Worm (Caenorhabditis elegans) whole organism, L4 larva: Measurements from ENCODE around the gene srlf-33.

Experiments
- F26F4.8 ChIP-seq: fragments of 200-800 bp; sonication (Bioruptor generic); conservative IDR thresholded peaks from 2 replicates; pipeline ENCODE4 v1.3.6; 2022; ENCODE audit warnings: missing genetic modification characterization, missing compliant biosample characterization
- F37D6.2 ChIP-seq: sonication (generic microtip); optimal IDR thresholded peaks from 2 replicates; lab custom pipeline; 2016; ENCODE audit warnings: mild to moderate bottlenecking, missing genetic modification characterization, missing compliant biosample characterization
- F44E2.7 ChIP-seq: fragments of 200-800 bp; sonication (Bioruptor generic); IDR thresholded peaks from 2 replicates; pipeline ENCODE4 v2.1.2; 2022; ENCODE audit warnings: missing genetic modification characterization, missing compliant biosample characterization
- T26A8.4 ChIP-seq: fragments of 200-800 bp; sonication (Bioruptor generic); IDR thresholded peaks from 2 replicates; pipeline ENCODE4 v1.3.6; 2022; ENCODE audit warnings: missing genetic modification characterization, missing compliant biosample characterization
- Y48G9A.11 ChIP-seq: fragments of 200-800 bp; sonication (Bioruptor generic); IDR thresholded peaks from 2 replicates; pipeline ENCODE4 v1.3.6; 2022; ENCODE audit warnings: missing genetic modification reagents, missing genetic modification characterization, missing compliant biosample characterization
- Y75B8A.6 ChIP-seq: fragments of 200-800 bp; sonication (Bioruptor generic); IDR thresholded peaks from 2 replicates; pipeline ENCODE4 v1.3.6; 2022; ENCODE audit warnings: missing genetic modification reagents, missing genetic modification characterization, missing compliant biosample characterization
- ZK546.5 ChIP-seq, 2 experiments: sonication (generic microtip); optimal IDR thresholded peaks; 2 replicates each; lab custom pipeline; 2017; ENCODE audit warnings: missing biosample characterization in 2 of 2, missing genetic modification characterization in 2 of 2
- aha-1 ChIP-seq: fragments of 150-350 bp; peaks from one replicate; lab custom pipeline; 2014; ENCODE audit warnings: missing biosample characterization, missing genetic modification characterization
- aly-2 ChIP-seq: sonication (generic microtip); optimal IDR thresholded peaks from 2 replicates; lab custom pipeline; 2018; ENCODE audit warnings: missing biosample characterization, missing genetic modification characterization
- ceh-28 ChIP-seq: fragments of 150-350 bp; optimal IDR thresholded peaks from 2 replicates; lab custom pipeline; 2014; ENCODE audit warnings: missing biosample characterization, missing genetic modification reagents, missing genetic modification characterization
- ceh-62 ChIP-seq: sonication (generic microtip); optimal IDR thresholded peaks from 2 replicates; lab custom pipeline; 2017; ENCODE audit warnings: missing biosample characterization, missing genetic modification characterization
- cey-2 ChIP-seq: sonication (generic microtip); optimal IDR thresholded peaks from 3 replicates; lab custom pipeline; 2017; ENCODE audit warnings: missing genetic modification characterization, mild to moderate bottlenecking, missing compliant biosample characterization, antibody characterized with exemption, borderline replicate concordance; ENCODE audit not compliant: insufficient read depth
- daf-12 ChIP-seq: fragments of 150-350 bp; optimal IDR thresholded peaks from 2 replicates; lab custom pipeline; 2014; ENCODE audit warnings: missing biosample characterization, missing genetic modification reagents, missing genetic modification characterization
- daf-16 ChIP-seq, 3 experiments: sonication (generic microtip); optimal IDR thresholded peaks; 2 replicates each; lab custom pipeline; 2016 to 2017; ENCODE audit warnings: missing genetic modification characterization in 3 of 3, missing genetic modification reagents in 3 of 3, mild to moderate bottlenecking in 2 of 3, missing compliant biosample characterization in 2 of 3, missing biosample characterization in 1 of 3, moderate library complexity in 1 of 3
- daf-8 ChIP-seq: fragments of 200-800 bp; sonication (Bioruptor generic); IDR thresholded peaks from 2 replicates; pipeline ENCODE4 v1.3.6; 2022; ENCODE audit warnings: missing genetic modification characterization, missing compliant biosample characterization
- dmd-8 ChIP-seq: fragments of 200-800 bp; sonication (Bioruptor generic); IDR thresholded peaks from 2 replicates; pipeline ENCODE4 v1.3.6; 2022; ENCODE audit warnings: missing genetic modification characterization, missing compliant biosample characterization
- duxl-1 ChIP-seq: sonication (generic microtip); optimal IDR thresholded peaks from 2 replicates; lab custom pipeline; 2016; ENCODE audit warnings: mild to moderate bottlenecking, missing genetic modification characterization, moderate library complexity, missing compliant biosample characterization; ENCODE audit not compliant: poor library complexity
- fkh-10 ChIP-seq: fragments of 150-350 bp; optimal IDR thresholded peaks from 2 replicates; lab custom pipeline; 2014; ENCODE audit warnings: missing biosample characterization, missing genetic modification reagents, missing genetic modification characterization
- gei-8 ChIP-seq: fragments of 200-800 bp; sonication (Bioruptor generic); optimal IDR thresholded peaks from 2 replicates; lab custom pipeline; 2018; ENCODE audit warnings: mild to moderate bottlenecking, missing genetic modification characterization, missing compliant biosample characterization
- hmg-1.1 ChIP-seq: fragments of 200-800 bp; sonication (Bioruptor generic); IDR thresholded peaks from 2 replicates; pipeline ENCODE4 v1.3.6; 2022; ENCODE audit warnings: missing genetic modification reagents, missing genetic modification characterization, missing compliant biosample characterization
- lim-7 ChIP-seq: fragments of 200-800 bp; sonication (Bioruptor generic); IDR thresholded peaks from 2 replicates; pipeline ENCODE4 v1.3.6; 2022; ENCODE audit warnings: missing genetic modification characterization, missing compliant biosample characterization
- lin-29 ChIP-seq: fragments of 200-800 bp; sonication (Bioruptor generic); IDR thresholded peaks from 2 replicates; pipeline ENCODE4 v1.3.6; 2022; ENCODE audit warnings: missing genetic modification reagents, missing genetic modification characterization, missing compliant biosample characterization
- lin-38 ChIP-seq: fragments of 200-800 bp; sonication (Bioruptor generic); IDR thresholded peaks from 2 replicates; pipeline ENCODE4 v1.3.6; 2022; ENCODE audit warnings: missing genetic modification reagents, missing genetic modification characterization, missing compliant biosample characterization
- lir-3 ChIP-seq: sonication (generic microtip); optimal IDR thresholded peaks from 2 replicates; lab custom pipeline; 2016; ENCODE audit warnings: mild to moderate bottlenecking, missing genetic modification characterization, missing compliant biosample characterization
- mdt-29 ChIP-seq: fragments of 200-800 bp; sonication (Bioruptor generic); IDR thresholded peaks from 2 replicates; pipeline ENCODE4 v1.3.6; 2022; ENCODE audit warnings: missing genetic modification reagents, missing genetic modification characterization, missing compliant biosample characterization
- mep-1 ChIP-seq: fragments of 150-350 bp; sonication (generic microtip); optimal IDR thresholded peaks from 3 replicates; lab custom pipeline; 2014; ENCODE audit warnings: missing biosample characterization, missing genetic modification characterization
- nhr-102 ChIP-seq: sonication (generic microtip); optimal IDR thresholded peaks from 2 replicates; lab custom pipeline; 2016; ENCODE audit warnings: mild to moderate bottlenecking, missing genetic modification characterization, moderate library complexity, missing compliant biosample characterization
- nhr-25 ChIP-seq: sonication (generic microtip); optimal IDR thresholded peaks from 2 replicates; lab custom pipeline; 2017; ENCODE audit warnings: missing genetic modification characterization, mild to moderate bottlenecking, missing compliant biosample characterization, antibody characterized with exemption, moderate library complexity, borderline replicate concordance; ENCODE audit not compliant: insufficient read depth
- nhr-28 ChIP-seq: fragments of 150-350 bp; optimal IDR thresholded peaks from 2 replicates; lab custom pipeline; 2014; ENCODE audit warnings: missing biosample characterization, missing genetic modification characterization
- nhr-42 ChIP-seq: fragments of 200-800 bp; sonication (Bioruptor generic); IDR thresholded peaks from 2 replicates; pipeline ENCODE4 v1.3.6; 2022; ENCODE audit warnings: missing genetic modification characterization, missing compliant biosample characterization
- nhr-76 ChIP-seq: fragments of 150-350 bp; optimal IDR thresholded peaks from 2 replicates; lab custom pipeline; 2014; ENCODE audit warnings: missing biosample characterization, missing genetic modification characterization
- pqm-1 ChIP-seq: sonication (generic microtip); optimal IDR thresholded peaks from 2 replicates; lab custom pipeline; 2017; ENCODE audit warnings: missing biosample characterization, missing genetic modification characterization
- sdz-12 ChIP-seq: fragments of 200-800 bp; sonication (Bioruptor generic); optimal IDR thresholded peaks from 2 replicates; lab custom pipeline; 2018; ENCODE audit warnings: mild to moderate bottlenecking, missing genetic modification characterization, missing compliant biosample characterization
- snpc-1.2 ChIP-seq: fragments of 200-800 bp; sonication (Bioruptor generic); IDR thresholded peaks from 2 replicates; pipeline ENCODE4 v1.3.6; 2022; ENCODE audit warnings: missing genetic modification reagents, missing genetic modification characterization, missing compliant biosample characterization
- unc-130 ChIP-seq: sonication (generic microtip); optimal IDR thresholded peaks from 2 replicates; lab custom pipeline; 2016; ENCODE audit warnings: missing genetic modification reagents, missing genetic modification characterization, missing compliant biosample characterization
- unc-62 ChIP-seq, 3 experiments: fragments of 150-350 bp in 1 of 3; sonication (generic microtip); optimal IDR thresholded peaks in 2 of 3; peaks in 1 of 3; 1 replicate in 1 of 3; 2 replicates in 2 of 3; lab custom pipeline; 2014 to 2017; ENCODE audit warnings: missing biosample characterization in 3 of 3, missing genetic modification characterization in 3 of 3, missing genetic modification reagents in 3 of 3, missing genotype in 1 of 3
- zip-2 ChIP-seq: fragments of 150-350 bp; optimal IDR thresholded peaks from 2 replicates; lab custom pipeline; 2014; ENCODE audit warnings: missing biosample characterization, missing genetic modification characterization

srlf-33 gene

DNA sequence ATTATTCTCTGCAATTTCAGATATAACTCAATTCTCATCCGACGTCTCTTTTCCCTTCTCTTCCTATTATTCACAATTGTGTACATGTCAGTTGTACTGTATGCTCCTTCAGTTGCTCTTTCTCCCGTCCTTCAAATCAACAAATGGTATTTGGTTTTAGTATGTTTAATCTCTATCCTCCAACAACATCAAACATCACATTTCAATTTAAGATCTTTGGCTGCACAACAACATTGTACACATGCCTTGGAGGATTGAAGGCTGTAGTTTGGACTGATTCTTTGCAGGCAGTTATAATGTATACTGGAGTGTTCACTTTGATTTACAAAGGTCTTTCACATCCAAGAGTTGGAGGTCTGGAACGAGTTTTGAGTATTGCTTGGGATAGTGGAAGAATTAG is 13.3 kb upstream of the srlf-33 start:
- TF ChIP-seq F44E2.7 (GFP tag; lab: Robert Waterston, UW), result no peak
- no peak for TF ChIP-seq aha-1 (tag; lab: Kevin White, UChicago)
- no peak for TF ChIP-seq unc-130
- no peak for TF ChIP-seq lin-29 (GFP tag; lab: Robert Waterston, UW)
- no peak for TF ChIP-seq lir-3 (tag; lab: Kevin White, UChicago)
- TF ChIP-seq nhr-42, result no peak
- TF ChIP-seq ZK546.5 (tag; optimal IDR thresholded peaks at IDR 0.05; lab: Kevin White, UChicago), result no peak
- no peak for TF ChIP-seq pqm-1
- TF ChIP-seq Y75B8A.6 (GFP tag; lab: Robert Waterston, UW), result no peak
- TF ChIP-seq snpc-1.2 (GFP tag; lab: Robert Waterston, UW), result no peak
- TF ChIP-seq daf-16 (GFP tag; optimal IDR thresholded peaks at IDR 0.05; lab: Kevin White, UChicago), result no peak
- no peak for TF ChIP-seq daf-16 (tag; optimal IDR thresholded peaks at IDR 0.05; lab: Kevin White, UChicago)
- TF ChIP-seq daf-8 (GFP tag; lab: Robert Waterston, UW), result no peak
- no peak for TF ChIP-seq hmg-1.1
- no peak for TF ChIP-seq duxl-1 (tag; lab: Kevin White, UChicago)
- no peak for TF ChIP-seq aly-2 (tag; lab: Kevin White, UChicago)
- TF ChIP-seq mep-1 (tag; lab: Kevin White, UChicago), result no peak
- no peak for TF ChIP-seq F37D6.2 (tag; lab: Kevin White, UChicago)
- TF ChIP-seq nhr-76 (tag; lab: Kevin White, UChicago), result no peak
- no peak for TF ChIP-seq F26F4.8 (GFP tag; lab: Robert Waterston, UW)
- TF ChIP-seq T26A8.4 (GFP tag; lab: Robert Waterston, UW), result peak; percentile 38; the same call in 1 of the 2 replicates
- TF ChIP-seq nhr-28, result no peak
- TF ChIP-seq nhr-102, result no peak
- TF ChIP-seq unc-62 (GFP tag; optimal IDR thresholded peaks at IDR 0.05 in 1 of 2; lab: Kevin White, UChicago), result peak in 1 of 2 experiments; percentile 71
- TF ChIP-seq unc-62 (tag; optimal IDR thresholded peaks at IDR 0.05; lab: Kevin White, UChicago), result no peak
- peak; percentile 27; the same call in 1 of the 2 replicates for TF ChIP-seq mdt-29

DNA sequence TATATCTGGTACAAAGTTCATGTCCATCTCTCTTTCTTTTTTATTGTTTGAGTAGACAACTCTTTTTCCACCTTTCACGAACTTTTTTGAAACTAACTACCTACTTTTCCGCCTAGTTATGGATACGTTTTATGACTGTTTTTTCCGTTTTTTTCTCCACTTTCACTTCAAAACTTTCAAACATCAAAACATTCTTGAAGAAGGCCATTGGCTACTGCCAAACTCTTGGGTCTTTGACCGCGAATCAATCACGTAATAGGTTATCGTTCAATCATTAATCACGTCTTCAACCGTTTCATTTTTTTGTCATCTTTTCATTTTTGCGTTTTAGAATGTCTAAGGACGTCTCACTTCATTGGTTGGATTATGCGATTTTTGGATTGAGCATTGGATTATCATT is 11.8 kb upstream of the srlf-33 start, which contains the start of gene slc-5A12:
Gene slc-5A12, plus strand, starts transcription at position 333 of the 400 bp plus-strand sequence.
- TF ChIP-seq gei-8, result no peak
- no peak for TF ChIP-seq nhr-25
- TF ChIP-seq lin-38 (GFP tag; lab: Robert Waterston, UW), result no peak
- no peak for TF ChIP-seq cey-2 (tag; lab: Kevin White, UChicago)
- TF ChIP-seq nhr-42, result no peak
- no peak for TF ChIP-seq ceh-28
- TF ChIP-seq ceh-62, result no peak
- TF ChIP-seq fkh-10 (GFP tag; lab: Kevin White, UChicago), result no peak
- TF ChIP-seq dmd-8 (GFP tag; lab: Robert Waterston, UW), result no peak
- no peak for TF ChIP-seq zip-2 (tag; lab: Kevin White, UChicago)
- no peak for TF ChIP-seq sdz-12 (GFP tag; lab: Kevin White, UChicago)
- TF ChIP-seq mdt-29, result no peak
- no peak for TF ChIP-seq duxl-1 (tag; lab: Kevin White, UChicago)

DNA sequence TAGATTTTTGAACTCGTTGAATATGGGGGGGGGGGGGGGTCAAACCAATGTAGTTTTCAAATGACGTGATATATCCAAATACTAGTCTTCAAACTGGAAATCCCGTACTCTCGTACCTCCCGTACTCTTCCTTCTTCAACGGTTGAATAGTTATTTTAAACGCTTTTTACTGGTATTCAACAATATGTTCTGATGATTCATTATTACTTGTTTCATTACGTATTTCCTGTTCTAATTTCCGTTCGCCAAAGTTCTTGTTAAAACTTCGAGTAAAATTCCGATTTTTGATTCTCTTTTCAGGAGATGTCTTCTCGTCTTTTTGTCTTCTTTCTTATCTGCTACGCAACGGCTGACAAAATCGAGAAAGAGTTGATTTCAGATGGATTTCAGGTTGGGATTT is 5.3 kb upstream of the srlf-33 start, which contains the start of gene nhx-9:
Gene nhx-9, plus strand, starts transcription at position 301 of the 400 bp plus-strand sequence.
- no peak for TF ChIP-seq ZK546.5 (tag; optimal IDR thresholded peaks at IDR 0.05; lab: Kevin White, UChicago)
- TF ChIP-seq Y48G9A.11, result no peak
- no peak for TF ChIP-seq sdz-12 (GFP tag; lab: Kevin White, UChicago)
- TF ChIP-seq lim-7 (GFP tag; lab: Robert Waterston, UW), result no peak
- TF ChIP-seq Y75B8A.6 (GFP tag; lab: Robert Waterston, UW), result no peak
- TF ChIP-seq unc-130, result no peak
- TF ChIP-seq daf-12, result no peak
